Worm (Caenorhabditis elegans) whole organism, L4 larva: ENCODE results near the gene F54C9.3.

Experiments used
- F26F4.8 ChIP-seq: fragments of 200-800 bp; sonication (Bioruptor generic); conservative IDR thresholded peaks from 2 replicates; pipeline ENCODE4 v1.3.6; 2022; ENCODE audit warnings: missing genetic modification characterization, missing compliant biosample characterization
- F37D6.2 ChIP-seq: sonication (generic microtip); optimal IDR thresholded peaks from 2 replicates; lab custom pipeline; 2016; ENCODE audit warnings: mild to moderate bottlenecking, missing genetic modification characterization, missing compliant biosample characterization
- F44E2.7 ChIP-seq: fragments of 200-800 bp; sonication (Bioruptor generic); IDR thresholded peaks from 2 replicates; pipeline ENCODE4 v2.1.2; 2022; ENCODE audit warnings: missing genetic modification characterization, missing compliant biosample characterization
- R02D3.7 ChIP-seq: fragments of 150-350 bp; sonication (generic microtip); optimal IDR thresholded peaks from 3 replicates; lab custom pipeline; 2014; ENCODE audit warnings: missing biosample characterization, missing genetic modification characterization
- Y75B8A.6 ChIP-seq: fragments of 200-800 bp; sonication (Bioruptor generic); IDR thresholded peaks from 2 replicates; pipeline ENCODE4 v1.3.6; 2022; ENCODE audit warnings: missing genetic modification reagents, missing genetic modification characterization, missing compliant biosample characterization
- ZK546.5 ChIP-seq, 2 experiments: sonication (generic microtip); optimal IDR thresholded peaks; 2 replicates each; lab custom pipeline; 2017; ENCODE audit warnings: missing biosample characterization in 2 of 2, missing genetic modification characterization in 2 of 2
- aha-1 ChIP-seq: fragments of 150-350 bp; peaks from one replicate; lab custom pipeline; 2014; ENCODE audit warnings: missing biosample characterization, missing genetic modification characterization
- aly-2 ChIP-seq: sonication (generic microtip); optimal IDR thresholded peaks from 2 replicates; lab custom pipeline; 2018; ENCODE audit warnings: missing biosample characterization, missing genetic modification characterization
- attf-4 ChIP-seq: sonication (generic microtip); optimal IDR thresholded peaks from 3 replicates; lab custom pipeline; 2017; ENCODE audit warnings: missing biosample characterization, missing genetic modification characterization
- ceh-20 ChIP-seq: fragments of 200-800 bp; sonication (Bioruptor generic); IDR thresholded peaks from 2 replicates; pipeline ENCODE4 v1.3.6; 2022; ENCODE audit warnings: missing genetic modification reagents, missing genetic modification characterization, missing compliant biosample characterization
- ceh-28 ChIP-seq: fragments of 150-350 bp; optimal IDR thresholded peaks from 2 replicates; lab custom pipeline; 2014; ENCODE audit warnings: missing biosample characterization, missing genetic modification reagents, missing genetic modification characterization
- ces-1 ChIP-seq: fragments of 150-350 bp; sonication (generic microtip); optimal IDR thresholded peaks from 4 replicates; lab custom pipeline; 2014; ENCODE audit warnings: missing biosample characterization, missing genetic modification reagents, missing genetic modification characterization
- cey-2 ChIP-seq: sonication (generic microtip); optimal IDR thresholded peaks from 3 replicates; lab custom pipeline; 2017; ENCODE audit warnings: missing genetic modification characterization, mild to moderate bottlenecking, missing compliant biosample characterization, antibody characterized with exemption, borderline replicate concordance; ENCODE audit not compliant: insufficient read depth
- daf-12 ChIP-seq: fragments of 150-350 bp; optimal IDR thresholded peaks from 2 replicates; lab custom pipeline; 2014; ENCODE audit warnings: missing biosample characterization, missing genetic modification reagents, missing genetic modification characterization
- daf-16 ChIP-seq, 3 experiments: sonication (generic microtip); optimal IDR thresholded peaks; 2 replicates each; lab custom pipeline; 2016 to 2017; ENCODE audit warnings: missing genetic modification characterization in 3 of 3, missing genetic modification reagents in 3 of 3, mild to moderate bottlenecking in 2 of 3, missing compliant biosample characterization in 2 of 3, missing biosample characterization in 1 of 3, moderate library complexity in 1 of 3
- daf-19 ChIP-seq: fragments of 200-800 bp; sonication (Bioruptor generic); conservative IDR thresholded peaks from 2 replicates; pipeline ENCODE4 v1.3.6; 2022; ENCODE audit warnings: missing genetic modification characterization, missing compliant biosample characterization
- dmd-6 ChIP-seq: fragments of 200-800 bp; sonication (Bioruptor generic); IDR thresholded peaks from 2 replicates; pipeline ENCODE4 v1.3.6; 2022; ENCODE audit warnings: missing genetic modification reagents, missing genetic modification characterization, missing compliant biosample characterization
- dmd-8 ChIP-seq: fragments of 200-800 bp; sonication (Bioruptor generic); IDR thresholded peaks from 2 replicates; pipeline ENCODE4 v1.3.6; 2022; ENCODE audit warnings: missing genetic modification characterization, missing compliant biosample characterization
- dmd-9 ChIP-seq: fragments of 200-800 bp; sonication (Bioruptor generic); IDR thresholded peaks from 2 replicates; pipeline ENCODE4 v1.3.6; 2022; ENCODE audit warnings: missing genetic modification reagents, missing genetic modification characterization, missing compliant biosample characterization
- dpl-1 ChIP-seq: fragments of 150-350 bp; optimal IDR thresholded peaks from 2 replicates; lab custom pipeline; 2014; ENCODE audit warnings: missing biosample characterization, missing genetic modification reagents, missing genetic modification characterization
- egl-27 ChIP-seq: sonication (generic microtip); optimal IDR thresholded peaks from 3 replicates; lab custom pipeline; 2017; ENCODE audit warnings: missing biosample characterization, missing genetic modification reagents, missing genetic modification characterization
- fos-1 ChIP-seq: fragments of 150-350 bp; optimal IDR thresholded peaks from 2 replicates; lab custom pipeline; 2014; ENCODE audit warnings: missing biosample characterization, missing genetic modification characterization
- hif-1 ChIP-seq, 2 experiments: sonication (generic microtip); optimal IDR thresholded peaks; 2 replicates each; lab custom pipeline; 2016 to 2017; ENCODE audit warnings: missing compliant biosample characterization in 2 of 2, missing genetic modification characterization in 2 of 2, missing genetic modification reagents in 2 of 2, missing genotype in 2 of 2, mild to moderate bottlenecking in 1 of 2
- hlh-11 ChIP-seq: fragments of 200-800 bp; sonication (Bioruptor generic); optimal IDR thresholded peaks from 2 replicates; lab custom pipeline; 2018; ENCODE audit warnings: mild to moderate bottlenecking, missing genetic modification characterization, missing compliant biosample characterization
- jun-1 ChIP-seq: fragments of 150-350 bp; optimal IDR thresholded peaks from 2 replicates; lab custom pipeline; 2014; ENCODE audit warnings: missing biosample characterization, missing genetic modification reagents, missing genetic modification characterization
- lin-1 ChIP-seq: fragments of 200-800 bp; sonication (Bioruptor generic); IDR thresholded peaks from 2 replicates; pipeline ENCODE4 v1.3.6; 2022; ENCODE audit warnings: missing genetic modification reagents, missing genetic modification characterization, missing compliant biosample characterization
- lin-29 ChIP-seq: fragments of 200-800 bp; sonication (Bioruptor generic); IDR thresholded peaks from 2 replicates; pipeline ENCODE4 v1.3.6; 2022; ENCODE audit warnings: missing genetic modification reagents, missing genetic modification characterization, missing compliant biosample characterization
- lin-38 ChIP-seq: fragments of 200-800 bp; sonication (Bioruptor generic); IDR thresholded peaks from 2 replicates; pipeline ENCODE4 v1.3.6; 2022; ENCODE audit warnings: missing genetic modification reagents, missing genetic modification characterization, missing compliant biosample characterization
- madf-5 ChIP-seq, 2 experiments: fragments of 200-800 bp; sonication (Bioruptor generic); IDR thresholded peaks; 2 replicates each; pipeline ENCODE4 v1.3.6; 2022; ENCODE audit warnings: missing compliant biosample characterization in 2 of 2, missing genetic modification characterization in 2 of 2
- mes-2 ChIP-seq: sonication (generic microtip); optimal IDR thresholded peaks from 2 replicates; lab custom pipeline; 2016; ENCODE audit warnings: missing genotype, mild to moderate bottlenecking, missing genetic modification characterization, missing compliant biosample characterization; ENCODE audit not compliant: poor library complexity, severe bottlenecking
- mxl-3 ChIP-seq: fragments of 200-800 bp; sonication (Bioruptor generic); optimal IDR thresholded peaks from 2 replicates; lab custom pipeline; 2018; ENCODE audit warnings: mild to moderate bottlenecking, missing genetic modification characterization, missing compliant biosample characterization
- nhr-237 ChIP-seq: sonication (generic microtip); optimal IDR thresholded peaks from 2 replicates; lab custom pipeline; 2017; ENCODE audit warnings: missing biosample characterization, missing genetic modification characterization
- nhr-25 ChIP-seq: sonication (generic microtip); optimal IDR thresholded peaks from 2 replicates; lab custom pipeline; 2017; ENCODE audit warnings: missing genetic modification characterization, mild to moderate bottlenecking, missing compliant biosample characterization, antibody characterized with exemption, moderate library complexity, borderline replicate concordance; ENCODE audit not compliant: insufficient read depth
- nhr-28 ChIP-seq: fragments of 150-350 bp; optimal IDR thresholded peaks from 2 replicates; lab custom pipeline; 2014; ENCODE audit warnings: missing biosample characterization, missing genetic modification characterization
- nhr-76 ChIP-seq: fragments of 150-350 bp; optimal IDR thresholded peaks from 2 replicates; lab custom pipeline; 2014; ENCODE audit warnings: missing biosample characterization, missing genetic modification characterization
- pha-4 ChIP-seq, 2 experiments: fragments of 150-350 bp in 1 of 2; fragments of 200-800 bp in 1 of 2; sonication (Bioruptor generic) in 1 of 2; IDR thresholded peaks in 1 of 2; optimal IDR thresholded peaks in 1 of 2; 2 replicates each; pipeline versions ENCODE4 v1.3.6 to Lab custom; 2014 to 2022; ENCODE audit warnings: missing genetic modification characterization in 2 of 2, missing genetic modification reagents in 2 of 2, missing biosample characterization in 1 of 2, missing compliant biosample characterization in 1 of 2
- rbr-2 ChIP-seq: sonication (generic microtip); optimal IDR thresholded peaks from 2 replicates; lab custom pipeline; 2016; ENCODE audit warnings: missing genotype, missing genetic modification characterization, missing compliant biosample characterization
- snpc-4 ChIP-seq: fragments of 150-350 bp; optimal IDR thresholded peaks from 2 replicates; lab custom pipeline; 2014; ENCODE audit warnings: missing biosample characterization, missing genetic modification characterization
- spr-3 ChIP-seq: fragments of 200-800 bp; sonication (Bioruptor generic); optimal IDR thresholded peaks from 2 replicates; lab custom pipeline; 2018; ENCODE audit warnings: mild to moderate bottlenecking, missing genetic modification characterization, missing compliant biosample characterization
- tag-97 ChIP-seq: fragments of 200-800 bp; sonication (Bioruptor generic); IDR thresholded peaks from 2 replicates; pipeline ENCODE4 v1.3.6; 2022; ENCODE audit warnings: missing genetic modification characterization, missing compliant biosample characterization
- zfp-3 ChIP-seq: fragments of 200-800 bp; sonication (Bioruptor generic); conservative IDR thresholded peaks from 2 replicates; pipeline ENCODE4 v1.3.6; 2022; ENCODE audit warnings: missing genetic modification reagents, missing genetic modification characterization, missing compliant biosample characterization
- ztf-7 ChIP-seq: fragments of 150-350 bp; optimal IDR thresholded peaks from 2 replicates; lab custom pipeline; 2014; ENCODE audit warnings: missing biosample characterization, missing genetic modification characterization

The F54C9.3 gene

ce11 chrII:8546975-8547374, 19.7 kb downstream of the F54C9.3 start (continued):
- no peak for TF ChIP-seq fos-1
- TF ChIP-seq F44E2.7 (GFP tag; lab: Robert Waterston, UW) = no peak; the same call in 1 of the 2 replicates
- no peak for TF ChIP-seq jun-1 (tag; lab: Kevin White, UChicago)
- TF ChIP-seq nhr-28 = peak; percentile 54
- TF ChIP-seq F26F4.8 (GFP tag; lab: Robert Waterston, UW) = peak; percentile 91
- no peak for TF ChIP-seq daf-12
- no peak for TF ChIP-seq ceh-20 (GFP tag; lab: Robert Waterston, UW)
- TF ChIP-seq dmd-6 (GFP tag; lab: Robert Waterston, UW) = no peak
- no peak for TF ChIP-seq mes-2 (tag; lab: Kevin White, UChicago)
- TF ChIP-seq F37D6.2 (tag; lab: Kevin White, UChicago) = peak; percentile 21
- peak; percentile 61; the same call in 1 of the 2 replicates for TF ChIP-seq Y75B8A.6 (GFP tag; lab: Robert Waterston, UW)
- TF ChIP-seq ceh-28 = no peak
- no peak for TF ChIP-seq egl-27 (tag; lab: Kevin White, UChicago)
- TF ChIP-seq dmd-8 = no peak; the same call in none of the 2 replicates
- TF ChIP-seq nhr-76 = no peak
- TF ChIP-seq pha-4 (GFP tag; IDR thresholded peaks at IDR 0.05; lab: Robert Waterston, UW) = peak; percentile 95
- TF ChIP-seq pha-4 (tag; optimal IDR thresholded peaks at IDR 0.05; lab: Kevin White, UChicago) = no peak
- peak; percentile 54 to 86 for TF ChIP-seq daf-16 (GFP tag; optimal IDR thresholded peaks at IDR 0.05; lab: Kevin White, UChicago)
- peak; percentile 77 for TF ChIP-seq daf-16 (tag; optimal IDR thresholded peaks at IDR 0.05; lab: Kevin White, UChicago)
- no peak for TF ChIP-seq nhr-237 (tag; lab: Kevin White, UChicago)
- TF ChIP-seq attf-4 (tag; lab: Kevin White, UChicago) = no peak
- TF ChIP-seq mxl-3 (GFP tag; lab: Kevin White, UChicago) = peak; percentile 88
- 0 out of 2 replicates have a peak, but pooled peaks have one; percentile 29 for TF ChIP-seq lin-29 (GFP tag; lab: Robert Waterston, UW)
- 0 out of 2 replicates have a peak, but pooled peaks have one; percentile 61 for TF ChIP-seq tag-97 (GFP tag; lab: Robert Waterston, UW)
- TF ChIP-seq hlh-11 (tag; lab: Kevin White, UChicago) = peak; percentile 72
- TF ChIP-seq lin-38 = no peak; the same call in 1 of the 2 replicates
- TF ChIP-seq dpl-1 (GFP tag; lab: Kevin White, UChicago) = peak; percentile 41
- TF ChIP-seq, all 104 proteins: peak for 54

ce11 chrII:8545315-8545714, 21.3 kb downstream of the F54C9.3 start, which contains the start of gene decr-1.2:
decr-1.2 (plus strand) TSS chrII:8545615.
- TF ChIP-seq lin-1 (GFP tag; lab: Robert Waterston, UW) = no peak
- TF ChIP-seq ces-1 (GFP tag; lab: Kevin White, UChicago) = no peak
- TF ChIP-seq ZK546.5 (tag; optimal IDR thresholded peaks at IDR 0.05; lab: Kevin White, UChicago) = no peak
- TF ChIP-seq dmd-9 (GFP tag; lab: Robert Waterston, UW) = no peak
- no peak for TF ChIP-seq zfp-3 (GFP tag; lab: Robert Waterston, UW)
- no peak for TF ChIP-seq ztf-7 (tag; lab: Kevin White, UChicago)
- TF ChIP-seq daf-19 (GFP tag; lab: Robert Waterston, UW) = no peak
- no peak for TF ChIP-seq aha-1 (tag; lab: Kevin White, UChicago)
- TF ChIP-seq cey-2 = no peak
- no peak for TF ChIP-seq madf-5 (GFP tag; IDR thresholded peaks at IDR 0.05; lab: Robert Waterston, UW)
- TF ChIP-seq daf-16 (GFP tag; optimal IDR thresholded peaks at IDR 0.05; lab: Kevin White, UChicago) = no peak
- no peak for TF ChIP-seq daf-16 (tag; optimal IDR thresholded peaks at IDR 0.05; lab: Kevin White, UChicago)
- TF ChIP-seq aly-2 = no peak
- no peak for TF ChIP-seq attf-4 (tag; lab: Kevin White, UChicago)
- TF ChIP-seq rbr-2 (tag; lab: Kevin White, UChicago) = no peak
- TF ChIP-seq snpc-4 = no peak
- no peak for TF ChIP-seq nhr-25 (tag; lab: Kevin White, UChicago)
- TF ChIP-seq hif-1 (tag; optimal IDR thresholded peaks at IDR 0.05; lab: Kevin White, UChicago) = no peak
- TF ChIP-seq R02D3.7 (tag; lab: Kevin White, UChicago) = no peak
- no peak for TF ChIP-seq spr-3
